Fruit fly (Drosophila melanogaster) whole organism, embryonic: ENCODE data around the gene IntS4.
A peak's percentile ranks its signal among the peaks of the same experiment; 100 is the strongest.

Source experiments
- B-H1 ChIP-seq: fragments of 200-800 bp; sonication (Bioruptor generic); IDR thresholded peaks from 3 replicates; pipeline ENCODE4 v1.3.6; 2022; ENCODE audit warnings: missing biosample characterization, missing genetic modification characterization
- Bgb ChIP-seq: fragments of 200-800 bp; sonication (Bioruptor generic); IDR thresholded peaks from 2 replicates; pipeline ENCODE4 v1.3.6; 2022; ENCODE audit warnings: missing biosample characterization, missing genetic modification characterization; ENCODE audit not compliant: partially characterized antibody
- Bteb2 ChIP-seq: fragments of 200-800 bp; sonication (Bioruptor generic); optimal IDR thresholded peaks from 2 replicates; lab custom pipeline; 2016; ENCODE audit warnings: missing biosample characterization, missing genetic modification characterization
- C15 ChIP-seq: fragments of 200-800 bp; sonication (Bioruptor generic); IDR thresholded peaks from 3 replicates; pipeline ENCODE4 v1.3.6; 2022; ENCODE audit warnings: missing biosample characterization, missing genetic modification characterization
- CG10147 ChIP-seq: fragments of 200-800 bp; sonication (Bioruptor generic); optimal IDR thresholded peaks from 2 replicates; lab custom pipeline; 2019; ENCODE audit warnings: missing biosample characterization, mild to moderate bottlenecking, missing genetic modification characterization, moderate library complexity
- CG12071 ChIP-seq: fragments of 200-800 bp; sonication (Bioruptor generic); optimal IDR thresholded peaks from 3 replicates; lab custom pipeline; 2018; ENCODE audit warnings: missing biosample characterization, mild to moderate bottlenecking, missing genetic modification characterization
- CG14014 ChIP-seq: fragments of 200-800 bp; sonication (Bioruptor generic); IDR thresholded peaks from 2 replicates; pipeline ENCODE4 v1.3.6; 2022; ENCODE audit warnings: missing biosample characterization, missing genetic modification characterization
- CG15073 ChIP-seq: fragments of 200-800 bp; sonication (Bioruptor generic); optimal IDR thresholded peaks from 2 replicates; lab custom pipeline; 2016; ENCODE audit warnings: missing biosample characterization, missing genetic modification characterization
- CG1602 ChIP-seq: fragments of 200-800 bp; sonication (Bioruptor generic); optimal IDR thresholded peaks from 3 replicates; lab custom pipeline; 2016; ENCODE audit warnings: missing biosample characterization, missing genetic modification characterization
- CG16813 ChIP-seq: fragments of 200-800 bp; sonication (Bioruptor generic); IDR thresholded peaks from 3 replicates; pipeline ENCODE4 v1.3.6; 2022; ENCODE audit warnings: missing biosample characterization, missing genetic modification characterization; ENCODE audit not compliant: partially characterized antibody
- CG17359 ChIP-seq: fragments of 200-800 bp; sonication (Bioruptor generic); optimal IDR thresholded peaks from 3 replicates; lab custom pipeline; 2018; ENCODE audit warnings: missing biosample characterization, mild to moderate bottlenecking, missing genetic modification characterization, moderate library complexity
- CG17361 ChIP-seq: fragments of 200-800 bp; sonication (Bioruptor generic); IDR thresholded peaks from 3 replicates; pipeline ENCODE4 v1.3.6; 2022; ENCODE audit warnings: missing biosample characterization, missing genetic modification characterization
- CG18011 ChIP-seq: fragments of 200-800 bp; sonication (Bioruptor generic); optimal IDR thresholded peaks from 2 replicates; lab custom pipeline; 2017; ENCODE audit warnings: missing biosample characterization, missing genetic modification characterization, mild to moderate bottlenecking, moderate library complexity, missing genotype
- CG18262 ChIP-seq: fragments of 200-800 bp; optimal IDR thresholded peaks from 3 replicates; lab custom pipeline; 2019; ENCODE audit warnings: missing biosample characterization, mild to moderate bottlenecking, missing genetic modification characterization, moderate library complexity
- CG18619 ChIP-seq: fragments of 200-800 bp; sonication (Bioruptor generic); optimal IDR thresholded peaks from 3 replicates; lab custom pipeline; 2017; ENCODE audit warnings: missing biosample characterization, mild to moderate bottlenecking, missing genetic modification characterization
- CG2120 ChIP-seq: fragments of 200-800 bp; sonication (Bioruptor generic); optimal IDR thresholded peaks from 3 replicates; lab custom pipeline; 2016; ENCODE audit warnings: missing biosample characterization, missing genetic modification characterization
- CG2129 ChIP-seq: fragments of 200-800 bp; sonication (Bioruptor generic); IDR thresholded peaks from 2 replicates; pipeline ENCODE4 v1.3.6; 2022; ENCODE audit warnings: missing biosample characterization, missing genetic modification characterization; ENCODE audit not compliant: partially characterized antibody
- CG3163 ChIP-seq: fragments of 200-800 bp; sonication (Bioruptor generic); optimal IDR thresholded peaks from 3 replicates; lab custom pipeline; 2016; ENCODE audit warnings: missing biosample characterization, missing genetic modification characterization
- CG42726 ChIP-seq: fragments of 200-800 bp; sonication (Bioruptor generic); IDR thresholded peaks from 2 replicates; pipeline ENCODE4 v1.3.6; 2022; ENCODE audit warnings: missing biosample characterization, missing genetic modification characterization; ENCODE audit not compliant: partially characterized antibody
- CG9437 ChIP-seq: fragments of 200-800 bp; sonication (Bioruptor generic); optimal IDR thresholded peaks from 2 replicates; lab custom pipeline; 2018; ENCODE audit warnings: missing biosample characterization, mild to moderate bottlenecking, missing genetic modification characterization
- CG9797 ChIP-seq: fragments of 200-800 bp; sonication (Bioruptor generic); optimal IDR thresholded peaks from 3 replicates; lab custom pipeline; 2018; ENCODE audit warnings: missing biosample characterization, mild to moderate bottlenecking, missing genetic modification characterization
- CG9876 ChIP-seq: fragments of 200-800 bp; sonication (Bioruptor generic); optimal IDR thresholded peaks from 2 replicates; lab custom pipeline; 2016; ENCODE audit warnings: missing biosample characterization, missing genetic modification characterization
- Chrac-16 ChIP-seq: fragments of 200-800 bp; sonication (Bioruptor generic); optimal IDR thresholded peaks from 3 replicates; lab custom pipeline; 2016; ENCODE audit warnings: missing biosample characterization, missing genetic modification characterization
- Dfd ChIP-seq, 2 experiments: fragments of >200 bp; optimal IDR thresholded peaks; 2 replicates each; lab custom pipeline; 2017; ENCODE audit warnings: missing biosample characterization in 2 of 2, missing genetic modification characterization in 2 of 2
- Dll ChIP-seq: fragments of 200-800 bp; sonication (Bioruptor generic); IDR thresholded peaks from 4 replicates; pipeline ENCODE4 v1.3.6; 2022; ENCODE audit warnings: missing biosample characterization, missing genetic modification characterization; ENCODE audit not compliant: partially characterized antibody
- Elba2 ChIP-seq: fragments of 200-800 bp; sonication (Bioruptor generic); optimal IDR thresholded peaks from 3 replicates; lab custom pipeline; 2016; ENCODE audit warnings: missing biosample characterization, missing genetic modification characterization
- Gsc ChIP-seq: fragments of 200-800 bp; sonication (Bioruptor generic); IDR thresholded peaks from 2 replicates; pipeline ENCODE4 v1.3.6; 2022; ENCODE audit warnings: missing biosample characterization, missing genetic modification characterization
- HLH3B ChIP-seq: fragments of 200-800 bp; sonication (Bioruptor generic); IDR thresholded peaks from 2 replicates; pipeline ENCODE4 v1.3.6; 2022; ENCODE audit warnings: missing biosample characterization, missing genetic modification characterization
- HLH4C ChIP-seq: fragments of 200-800 bp; sonication (Bioruptor generic); IDR thresholded peaks from 3 replicates; pipeline ENCODE4 v1.3.6; 2022; ENCODE audit warnings: missing biosample characterization, missing genetic modification characterization; ENCODE audit not compliant: partially characterized antibody
- Jarid2 ChIP-seq: fragments of 200-800 bp; sonication (Bioruptor generic); optimal IDR thresholded peaks from 3 replicates; lab custom pipeline; 2017; ENCODE audit warnings: mild to moderate bottlenecking, missing biosample characterization, missing genetic modification reagents, missing genetic modification characterization
- Lhr ChIP-seq: fragments of 200-800 bp; sonication (Bioruptor generic); optimal IDR thresholded peaks from 3 replicates; lab custom pipeline; 2017; ENCODE audit warnings: mild to moderate bottlenecking, missing biosample characterization, missing genetic modification reagents, missing genetic modification characterization
- Med ChIP-seq: fragments of 200-800 bp; sonication (Bioruptor generic); peaks from one replicate; lab custom pipeline; 2016; ENCODE audit warnings: missing biosample characterization, missing genetic modification characterization, mild to moderate bottlenecking, inconsistent platforms, moderate library complexity
- Nf-YC ChIP-seq: fragments of 200-800 bp; optimal IDR thresholded peaks from 3 replicates; lab custom pipeline; 2019; ENCODE audit warnings: missing biosample characterization, mild to moderate bottlenecking, missing genetic modification characterization, moderate library complexity
- Optix ChIP-seq: fragments of 200-800 bp; sonication (Bioruptor generic); IDR thresholded peaks from 3 replicates; pipeline ENCODE4 v1.3.6; 2022; ENCODE audit warnings: missing biosample characterization, missing genetic modification characterization
- Trl ChIP-seq, 3 experiments: fragments of >200 bp in 2 of 3; fragments of 200-800 bp in 1 of 3; sonication (Bioruptor generic) in 1 of 3; optimal IDR thresholded peaks; 2 replicates in 1 of 3; 3 replicates in 2 of 3; lab custom pipeline; 2016 to 2017; ENCODE audit warnings: missing biosample characterization in 1 of 3, missing genetic modification characterization in 1 of 3
- abd-A ChIP-seq: fragments of 200-800 bp; sonication (Bioruptor generic); optimal IDR thresholded peaks from 3 replicates; lab custom pipeline; 2019; ENCODE audit warnings: missing biosample characterization, mild to moderate bottlenecking, missing genetic modification characterization, moderate library complexity
- al ChIP-seq: fragments of 200-800 bp; sonication (Bioruptor generic); IDR thresholded peaks from 2 replicates; pipeline ENCODE4 v1.3.6; 2022; ENCODE audit warnings: missing biosample characterization, missing genetic modification characterization
- aop ChIP-seq: fragments of 200-800 bp; sonication (Bioruptor generic); IDR thresholded peaks from 2 replicates; pipeline ENCODE4 v1.3.6; 2022; ENCODE audit warnings: missing biosample characterization, missing genetic modification characterization
- crol ChIP-seq: fragments of 200-800 bp; sonication (Bioruptor generic); IDR thresholded peaks from 2 replicates; pipeline ENCODE4 v1.3.6; 2022; ENCODE audit warnings: missing biosample characterization, missing genetic modification characterization
- hb ChIP-seq: fragments of 200-800 bp; sonication (Bioruptor generic); IDR thresholded peaks from 3 replicates; pipeline ENCODE4 v1.3.6; 2022; ENCODE audit warnings: missing biosample characterization, missing genetic modification characterization; ENCODE audit not compliant: partially characterized antibody
- hkb ChIP-seq, 2 experiments: fragments of 200-800 bp in 1 of 2; fragments of >200 bp in 1 of 2; sonication (Bioruptor generic) in 1 of 2; IDR thresholded peaks in 1 of 2; optimal IDR thresholded peaks in 1 of 2; 2 replicates each; pipeline versions ENCODE4 v1.3.6 to Lab custom; 2017 to 2022; ENCODE audit warnings: missing biosample characterization in 1 of 2, missing genetic modification characterization in 1 of 2
- jumu ChIP-seq: fragments of 200-800 bp; sonication (Bioruptor generic); optimal IDR thresholded peaks from 3 replicates; lab custom pipeline; 2016; ENCODE audit warnings: missing biosample characterization, missing genetic modification characterization
- luna ChIP-seq: fragments of 200-800 bp; sonication (Bioruptor generic); optimal IDR thresholded peaks from 2 replicates; lab custom pipeline; 2016; ENCODE audit warnings: missing biosample characterization, missing genetic modification characterization
- mirr ChIP-seq: fragments of 200-800 bp; sonication (Bioruptor generic); optimal IDR thresholded peaks from 3 replicates; lab custom pipeline; 2018; ENCODE audit warnings: missing biosample characterization, mild to moderate bottlenecking, missing genetic modification characterization
- pita ChIP-seq: fragments of 200-800 bp; sonication (Bioruptor generic); optimal IDR thresholded peaks from 2 replicates; lab custom pipeline; 2017; ENCODE audit warnings: missing biosample characterization, mild to moderate bottlenecking, missing genetic modification characterization
- psq ChIP-seq: fragments of 200-800 bp; sonication (Bioruptor generic); optimal IDR thresholded peaks from 2 replicates; lab custom pipeline; 2017; ENCODE audit warnings: missing biosample characterization, missing genetic modification characterization
- ranshi ChIP-seq: fragments of 200-800 bp; sonication (Bioruptor generic); IDR thresholded peaks from 2 replicates; pipeline ENCODE4 v1.3.6; 2022; ENCODE audit warnings: missing biosample characterization, missing genetic modification characterization
- sens ChIP-seq: fragments of 200-800 bp; sonication (Bioruptor generic); peaks from one replicate; lab custom pipeline; 2016; ENCODE audit warnings: missing biosample characterization, missing genetic modification characterization
- seq ChIP-seq: fragments of 200-800 bp; sonication (Bioruptor generic); IDR thresholded peaks from 2 replicates; pipeline ENCODE4 v1.3.6; 2022; ENCODE audit warnings: missing biosample characterization, missing genetic modification characterization
- sob ChIP-seq: fragments of 200-800 bp; sonication (Bioruptor generic); IDR thresholded peaks from 2 replicates; pipeline ENCODE4 v1.3.6; 2022; ENCODE audit warnings: missing biosample characterization, missing genetic modification characterization
- usp ChIP-seq: fragments of >200 bp; optimal IDR thresholded peaks from 2 replicates; lab custom pipeline; 2017; ENCODE audit warnings: missing biosample characterization, missing genetic modification characterization

The IntS4 gene

dm6 chrX:8583159-8583558 is 24.6 kb upstream of the IntS4 start (continued):
- no peak for TF ChIP-seq CG9876 (GFP tag; lab: Kevin White, UChicago)
- peak; percentile 19 for TF ChIP-seq CG10147 (GFP tag; lab: Kevin White, UChicago)
- TF ChIP-seq abd-A (tag; lab: Kevin White, UChicago), result no peak
- no peak for TF ChIP-seq Elba2 (GFP tag; lab: Kevin White, UChicago)
- TF ChIP-seq al (GFP tag; lab: Robert Waterston, UW), result no peak
- no peak for TF ChIP-seq ranshi
- no peak for TF ChIP-seq Bgb (GFP tag; lab: Robert Waterston, UW)
- no peak for TF ChIP-seq CG18262 (tag; lab: Kevin White, UChicago)
- TF ChIP-seq CG14014 (GFP tag; lab: Robert Waterston, UW), result 0 out of 2 replicates have a peak, but pooled peaks have one; percentile 20
- 0 out of 2 replicates have a peak, but pooled peaks have one; percentile 9 for TF ChIP-seq HLH3B
- TF ChIP-seq sens (GFP tag; lab: Kevin White, UChicago), result peak; percentile 28
- TF ChIP-seq HLH4C (GFP tag; lab: Robert Waterston, UW), result no peak
- no peak for TF ChIP-seq Gsc
- TF ChIP-seq CG1602 (GFP tag; lab: Kevin White, UChicago), result no peak
- no peak for TF ChIP-seq hb (GFP tag; lab: Robert Waterston, UW)
- no peak for TF ChIP-seq CG3163
- no peak for TF ChIP-seq CG9437 (GFP tag; lab: Kevin White, UChicago)
- no peak for TF ChIP-seq psq (GFP tag; lab: Kevin White, UChicago)
- TF ChIP-seq Trl (optimal IDR thresholded peaks at IDR 0.05; lab: Kevin White, UChicago), result no peak
- TF ChIP-seq Trl (GFP tag; optimal IDR thresholded peaks at IDR 0.05; lab: Kevin White, UChicago), result no peak
- TF ChIP-seq hkb (optimal IDR thresholded peaks at IDR 0.05; lab: Kevin White, UChicago), result no peak
- no peak; the same call in 1 of the 2 replicates for TF ChIP-seq hkb (GFP tag; IDR thresholded peaks at IDR 0.05; lab: Robert Waterston, UW)
- peak; percentile 82 for TF ChIP-seq Med (GFP tag; lab: Kevin White, UChicago)
- TF ChIP-seq mirr (GFP tag; lab: Kevin White, UChicago), result no peak
- TF ChIP-seq jumu (GFP tag; lab: Kevin White, UChicago), result no peak
- no peak for TF ChIP-seq CG12071 (GFP tag; lab: Kevin White, UChicago)
- TF ChIP-seq CG17359 (tag; lab: Kevin White, UChicago), result peak; percentile 4
- TF ChIP-seq CG15073 (GFP tag; lab: Kevin White, UChicago), result no peak
- no peak for TF ChIP-seq Dfd (GFP tag; optimal IDR thresholded peaks at IDR 0.05; lab: Kevin White, UChicago)
- TF ChIP-seq CG42726, result no peak
- TF ChIP-seq Jarid2 (GFP tag; lab: Kevin White, UChicago), result no peak
- no peak for TF ChIP-seq C15 (GFP tag; lab: Robert Waterston, UW)
- no peak for TF ChIP-seq Bteb2 (GFP tag; lab: Kevin White, UChicago)
- TF ChIP-seq sob (GFP tag; lab: Robert Waterston, UW), result peak; percentile 29; the same call in 1 of the 2 replicates
- no peak for TF ChIP-seq B-H1
- TF ChIP-seq pita (GFP tag; lab: Kevin White, UChicago), result no peak
- TF ChIP-seq usp, result no peak
- TF ChIP-seq Chrac-16 (GFP tag; lab: Kevin White, UChicago), result no peak
- no peak for TF ChIP-seq Dll
- no peak for TF ChIP-seq aop (GFP tag; lab: Robert Waterston, UW)
- no peak for TF ChIP-seq CG2129
- no peak for TF ChIP-seq Lhr (GFP tag; lab: Kevin White, UChicago)
- no peak for TF ChIP-seq crol (GFP tag; lab: Robert Waterston, UW)
- no peak for TF ChIP-seq CG18619
- TF ChIP-seq CG2120 (GFP tag; lab: Kevin White, UChicago), result peak; percentile 34
- TF ChIP-seq CG16813 (GFP tag; lab: Robert Waterston, UW), result no peak
- no peak for TF ChIP-seq CG18011 (GFP tag; lab: Kevin White, UChicago)
- TF ChIP-seq Nf-YC (tag; lab: Kevin White, UChicago), result no peak
- TF ChIP-seq CG17361 (GFP tag; lab: Robert Waterston, UW), result 0 out of 3 replicates have a peak, but pooled peaks have one; percentile 13
- TF ChIP-seq seq (GFP tag; lab: Robert Waterston, UW), result no peak
- TF ChIP-seq CG9797 (GFP tag; lab: Kevin White, UChicago), result no peak
- TF ChIP-seq luna, result no peak
- no peak for TF ChIP-seq Optix (GFP tag; lab: Robert Waterston, UW)
